Worm (Caenorhabditis elegans): ENCODE measurements around the gene srh-105.
"Not testable (repeated sequence)": the region's sequence is repeated elsewhere in the genome, so short reads cannot be mapped to it uniquely, and the experiment has no call there.

srh-105 gene

DNA sequence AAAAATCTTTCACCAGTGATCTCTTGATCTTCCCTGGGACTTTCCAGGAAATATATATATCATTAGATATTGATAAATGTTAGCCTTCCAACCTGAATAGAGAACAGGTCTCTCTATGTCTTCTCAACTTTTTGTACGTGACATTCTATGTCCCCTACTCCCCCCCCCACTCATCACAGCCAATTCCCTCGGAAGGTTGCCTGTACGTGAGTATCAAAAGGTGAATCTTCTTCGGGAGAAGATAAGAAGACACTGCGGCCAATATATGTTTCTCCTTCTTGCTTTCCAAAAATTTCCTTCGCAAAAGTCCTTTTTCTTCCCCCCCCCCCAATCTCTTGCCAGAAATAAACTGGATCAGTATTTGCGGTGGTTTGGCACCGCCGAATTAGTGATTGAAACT is 33.3 kb upstream of the srh-105 start:
- TF ChIP-seq nhr-43 (tag; optimal IDR thresholded peaks at IDR 0.05; ENCODE audit: poor library complexity, severe bottlenecking) (peak; percentile 58), ceh-16 (tag; optimal IDR thresholded peaks at IDR 0.05) (no peak), snpc-4 (tag; optimal IDR thresholded peaks at IDR 0.05) (no peak), nfya-1 (tag; optimal IDR thresholded peaks at IDR 0.05; ENCODE audit: insufficient read depth) (peak; percentile 6), hmg-11 (tag; optimal IDR thresholded peaks at IDR 0.05) (no peak), nhr-23 (tag; optimal IDR thresholded peaks at IDR 0.05) (peak; percentile 60), elt-3 (tag; optimal IDR thresholded peaks at IDR 0.05) (peak in 1 of 3 experiments; percentile 8), unc-62 (GFP tag; optimal IDR thresholded peaks at IDR 0.05) (peak; percentile 5), ama-1 (optimal IDR thresholded peaks at IDR 0.05) (peak; percentile 9)

DNA sequence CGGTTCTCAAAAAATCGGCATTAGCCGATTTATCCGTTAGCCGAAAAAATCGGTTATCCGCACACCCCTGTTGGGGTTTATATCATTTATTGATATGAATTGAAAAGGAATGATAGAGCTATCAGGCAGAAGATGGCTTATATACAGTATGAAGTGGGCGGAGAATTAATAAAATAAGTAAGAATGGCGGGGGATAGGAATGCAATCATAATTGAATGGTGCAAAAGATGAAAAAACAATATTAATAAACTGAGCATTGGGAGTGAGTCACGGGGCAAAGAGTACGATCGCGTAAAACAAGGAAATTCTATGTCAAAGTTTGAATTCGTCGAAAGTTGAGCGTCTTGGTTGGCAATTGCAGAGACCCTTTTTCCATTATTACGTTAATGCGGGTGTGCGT is 27.6 kb upstream of the srh-105 start, which contains the start of gene T27A1.2:
Gene T27A1.2, minus strand, starts transcription at position 101 of the 400 bp plus-strand sequence.
- TF ChIP-seq fkh-10 (GFP tag; optimal IDR thresholded peaks at IDR 0.05) (no peak), pqm-1 (tag; optimal IDR thresholded peaks at IDR 0.05) (no peak), nfya-1 (tag; optimal IDR thresholded peaks at IDR 0.05; ENCODE audit: insufficient read depth) (no peak), unc-39 (tag; optimal IDR thresholded peaks at IDR 0.05) (no peak), lin-39 (tag; optimal IDR thresholded peaks at IDR 0.05) (no peak), nhr-43 (tag; optimal IDR thresholded peaks at IDR 0.05; ENCODE audit: poor library complexity, severe bottlenecking) (no peak), ztf-4 (tag; optimal IDR thresholded peaks at IDR 0.05) (no peak), ZK546.5 (tag; optimal IDR thresholded peaks at IDR 0.05) (no peak), elt-1 (tag; optimal IDR thresholded peaks at IDR 0.05) (no peak), nhr-28 (tag; optimal IDR thresholded peaks at IDR 0.05) (no peak), ceh-9 (tag; optimal IDR thresholded peaks at IDR 0.05) (no peak), ceh-16 (tag; optimal IDR thresholded peaks at IDR 0.05) (no peak)

DNA sequence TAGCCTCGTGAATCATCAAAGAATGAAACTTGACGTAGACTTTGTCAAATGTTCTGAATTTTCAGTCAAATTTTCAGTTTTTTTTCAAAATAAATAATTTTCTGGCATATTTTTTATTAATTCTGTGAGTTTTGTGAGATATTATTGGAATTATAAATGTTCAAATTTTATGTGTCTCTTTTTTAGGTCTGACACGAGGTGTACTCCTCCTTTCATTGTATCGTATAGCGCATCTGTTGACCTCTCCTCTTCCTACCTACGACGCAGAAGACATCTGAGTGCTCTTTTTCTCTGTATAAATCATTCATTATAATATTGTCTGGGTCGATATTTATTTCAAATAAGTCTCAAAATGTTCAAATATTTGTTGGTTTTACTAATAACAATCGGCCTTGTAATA is 26.1 kb upstream of the srh-105 start, which contains the start of gene T27A1.3:
Gene T27A1.3, plus strand, starts transcription at position 301 of the 400 bp plus-strand sequence.
- TF ChIP-seq tbx-2, unc-39, fkh-2 (tag; optimal IDR thresholded peaks at IDR 0.05): not testable (repeated sequence)

DNA sequence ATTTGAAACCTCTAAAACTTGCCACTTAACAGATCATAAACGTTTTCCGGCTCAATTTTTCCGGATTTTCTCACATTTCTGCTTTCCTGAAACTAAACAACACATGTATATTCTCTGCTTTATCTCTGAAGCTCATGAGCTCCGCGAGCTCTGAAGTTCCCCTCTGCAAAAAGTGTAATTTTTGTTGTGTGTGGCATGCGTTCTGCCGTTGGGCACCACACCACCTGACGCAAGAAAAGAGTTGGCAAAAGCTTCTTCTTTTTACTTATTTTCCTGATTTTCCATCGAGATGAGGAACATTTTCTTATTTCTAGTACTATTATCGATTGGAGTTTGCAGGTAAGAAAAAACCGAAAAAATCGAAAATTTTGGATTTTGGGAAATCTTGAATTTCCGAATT is 17.2 kb upstream of the srh-105 start, which contains the start of gene lgc-34:
Gene lgc-34, plus strand, starts transcription at position 200 of the 400 bp plus-strand sequence.
- TF ChIP-seq nhr-76 (tag; optimal IDR thresholded peaks at IDR 0.05), result no peak

- no peak for TF ChIP-seq pha-4 (tag; optimal IDR thresholded peaks at IDR 0.05)
Observed at ce11 chrII:522302-522701, 13.2 kb upstream of the srh-105 start, which contains the start of gene slc-36.2. Gene slc-36.2, plus strand, starts transcription at chrII:522602.

ce11 chrII:521720-522119 is 12.6 kb upstream of the srh-105 start:
- peak; percentile 7 for TF ChIP-seq pha-4 (tag; optimal IDR thresholded peaks at IDR 0.05)
- TF ChIP-seq ztf-4 (tag; optimal IDR thresholded peaks at IDR 0.05), result no peak
- TF ChIP-seq skn-1 (tag; optimal IDR thresholded peaks at IDR 0.05), result no peak
- TF ChIP-seq pqm-1 (tag; optimal IDR thresholded peaks at IDR 0.05), result peak; percentile 82
- TF ChIP-seq elt-2 (tag; optimal IDR thresholded peaks at IDR 0.05), result peak; percentile 83
- no peak for TF ChIP-seq nfya-1 (tag; optimal IDR thresholded peaks at IDR 0.05; ENCODE audit: insufficient read depth)

DNA sequence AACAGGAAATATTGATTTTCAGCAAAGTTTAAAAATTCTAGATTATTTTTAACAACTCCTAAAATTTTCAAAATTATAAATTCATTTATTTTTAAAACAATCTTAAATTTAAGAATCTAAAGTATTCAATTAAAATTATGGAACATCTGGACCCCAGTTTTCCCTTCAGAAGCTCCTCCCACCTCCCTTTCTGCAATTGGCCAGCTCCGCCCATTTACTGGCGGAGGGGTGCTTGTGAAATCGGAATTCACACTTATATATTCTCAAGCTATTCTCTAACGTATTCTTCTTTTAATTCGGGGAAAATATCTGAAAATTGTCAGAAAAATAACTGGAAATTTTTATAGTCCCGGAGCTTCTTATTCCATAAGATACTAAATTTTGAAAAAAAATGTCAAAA is 6.6 kb upstream of the srh-105 start, which contains the start of gene mab-9:
Gene mab-9, plus strand, starts transcription at position 260 of the 400 bp plus-strand sequence.
- peak; percentile 94 for TF ChIP-seq nfya-1 (tag; optimal IDR thresholded peaks at IDR 0.05; ENCODE audit: insufficient read depth)
- TF ChIP-seq hmg-11 (tag; optimal IDR thresholded peaks at IDR 0.05), result no peak

ce11 chrII:512630-513029 is 3.5 kb upstream of the srh-105 start:
- TF ChIP-seq mml-1 (tag; optimal IDR thresholded peaks at IDR 0.05) (no peak), nfya-1 (tag; optimal IDR thresholded peaks at IDR 0.05; ENCODE audit: insufficient read depth) (no peak), lin-39 (tag; optimal IDR thresholded peaks at IDR 0.05) (peak; percentile 4), elt-1 (tag; optimal IDR thresholded peaks at IDR 0.05) (peak; percentile 53)

All from whole organism, L3 larva.